Fruit fly (Drosophila melanogaster): ENCODE measurements around the gene Wdr24.

Wdr24 gene

DNA sequence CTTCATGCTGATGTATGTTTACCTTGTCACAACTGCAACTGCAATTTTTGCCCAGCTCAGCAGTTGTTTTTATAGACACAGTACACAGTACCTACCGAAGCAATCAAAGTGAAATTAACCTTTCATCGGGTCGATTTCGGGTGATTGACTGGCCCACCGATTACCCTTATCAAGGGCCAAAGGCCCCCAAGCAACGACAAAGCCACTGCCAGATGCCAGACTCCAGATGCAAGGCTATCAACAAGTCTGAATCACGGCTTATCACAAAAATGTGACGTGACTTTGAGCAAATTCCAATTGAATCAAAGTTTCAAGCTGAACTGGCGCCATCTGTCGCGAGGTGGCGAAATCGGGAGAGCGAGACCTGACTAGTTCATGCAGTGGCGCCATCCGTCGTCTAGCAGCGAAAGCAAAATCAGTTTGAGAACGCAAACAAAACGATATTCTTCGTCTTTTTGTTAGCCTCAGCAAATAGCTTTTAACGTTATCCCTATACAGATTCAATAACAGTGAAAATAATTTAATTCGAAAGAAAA, 28.0 kb downstream of the Wdr24 start, which contains the start of gene Obp99b (continued):
- TF ChIP-seq CG14965 (GFP tag; optimal IDR thresholded peaks at IDR 0.05; ENCODE audit: borderline replicate concordance): peak; percentile 98
- 0 out of 2 replicates have a peak, but pooled peaks have one; percentile 28 for TF ChIP-seq crol (GFP tag; IDR thresholded peaks at IDR 0.05)
- peak; percentile 98 for TF ChIP-seq sens (GFP tag)
- peak; percentile 54 for TF ChIP-seq Sry-β (GFP tag; optimal IDR thresholded peaks at IDR 0.05)
- peak; percentile 9 for TF ChIP-seq CG10462 (GFP tag; optimal IDR thresholded peaks at IDR 0.05)
- peak; percentile 12 for TF ChIP-seq ERR (GFP tag; optimal IDR thresholded peaks at IDR 0.05)
- TF ChIP-seq CG18011 (GFP tag; optimal IDR thresholded peaks at IDR 0.05): peak; percentile 62
- peak; percentile 56 to 84 for TF ChIP-seq chif (GFP tag; optimal IDR thresholded peaks at IDR 0.05)
- peak; percentile 48 for TF ChIP-seq Blimp-1 (GFP tag; optimal IDR thresholded peaks at IDR 0.05)
- TF ChIP-seq CG17829 (tag; optimal IDR thresholded peaks at IDR 0.05): peak; percentile 77
- TF ChIP-seq tup (GFP tag; optimal IDR thresholded peaks at IDR 0.05): peak; percentile 33
- TF ChIP-seq NC2β (GFP tag; optimal IDR thresholded peaks at IDR 0.05): peak; percentile 82
- peak; percentile 23 for TF ChIP-seq CG2116 (GFP tag; optimal IDR thresholded peaks at IDR 0.05)
- TF ChIP-seq CG10654 (GFP tag; optimal IDR thresholded peaks at IDR 0.05): peak; percentile 46
- TF ChIP-seq CrebB (tag; optimal IDR thresholded peaks at IDR 0.05): peak; percentile 74
- TF ChIP-seq CG5245 (GFP tag; optimal IDR thresholded peaks at IDR 0.05): peak; percentile 91
- TF ChIP-seq tio (GFP tag; optimal IDR thresholded peaks at IDR 0.05): peak; percentile 35
- TF ChIP-seq unc-4 (GFP tag; IDR thresholded peaks at IDR 0.05; ENCODE audit: partially characterized antibody): no peak
- peak; percentile 3 for TF ChIP-seq CG12744 (GFP tag; optimal IDR thresholded peaks at IDR 0.05)
- peak; percentile 89 for TF ChIP-seq shn (GFP tag; optimal IDR thresholded peaks at IDR 0.05)
- peak; percentile 76 for TF ChIP-seq ind (GFP tag; optimal IDR thresholded peaks at IDR 0.05)
- no peak for TF ChIP-seq hb (GFP tag; IDR thresholded peaks at IDR 0.05; ENCODE audit: partially characterized antibody)
- no peak for TF ChIP-seq Deaf1 (tag; optimal IDR thresholded peaks at IDR 0.05)
- TF ChIP-seq slp2 (GFP tag; optimal IDR thresholded peaks at IDR 0.05): peak; percentile 79
- peak; percentile 35 for TF ChIP-seq gcm2 (GFP tag; optimal IDR thresholded peaks at IDR 0.05)
- no peak for TF ChIP-seq br (optimal IDR thresholded peaks at IDR 0.05)
- peak; percentile 56 for TF ChIP-seq gem (tag; optimal IDR thresholded peaks at IDR 0.05)
- TF ChIP-seq Trl (optimal IDR thresholded peaks at IDR 0.05): peak in 1 of 2 experiments; percentile 10
- peak; percentile 85 for TF ChIP-seq Trl (GFP tag; optimal IDR thresholded peaks at IDR 0.05)
- peak; percentile 53 for TF ChIP-seq CG8388 (GFP tag; optimal IDR thresholded peaks at IDR 0.05)
- TF ChIP-seq CG4328 (GFP tag; optimal IDR thresholded peaks at IDR 0.05): peak; percentile 52
- TF ChIP-seq vnd (GFP tag; IDR thresholded peaks at IDR 0.05; ENCODE audit: partially characterized antibody): no peak
- TF ChIP-seq hth (optimal IDR thresholded peaks at IDR 0.05): no peak
- TF ChIP-seq Ssrp (tag; optimal IDR thresholded peaks at IDR 0.05): peak; percentile 35
- TF ChIP-seq CG33557 (GFP tag; optimal IDR thresholded peaks at IDR 0.05): peak; percentile 77
- peak; percentile 70 for TF ChIP-seq CG11085 (GFP tag; IDR thresholded peaks at IDR 0.05)
- peak; percentile 58; the same call in 1 of the 2 replicates for TF ChIP-seq CG31224 (GFP tag; IDR thresholded peaks at IDR 0.05)
- TF ChIP-seq jigr1 (GFP tag; IDR thresholded peaks at IDR 0.05): no peak
- TF ChIP-seq twi (tag; optimal IDR thresholded peaks at IDR 0.05): peak; percentile 53
- no peak for TF ChIP-seq CG10321 (GFP tag; IDR thresholded peaks at IDR 0.05)
- peak; percentile 75 for TF ChIP-seq nom (GFP tag; optimal IDR thresholded peaks at IDR 0.05)
- TF ChIP-seq sr (GFP tag; IDR thresholded peaks at IDR 0.05): peak; percentile 73; the same call in 2 of the 3 replicates
- TF ChIP-seq Ada2b (GFP tag; IDR thresholded peaks at IDR 0.05): peak; percentile 61
- TF ChIP-seq CG12299 (tag; optimal IDR thresholded peaks at IDR 0.05): peak; percentile 34
- peak; percentile 83 for TF ChIP-seq CG30431 (GFP tag; optimal IDR thresholded peaks at IDR 0.05)
- no peak for TF ChIP-seq CG9797 (GFP tag; optimal IDR thresholded peaks at IDR 0.05)
- no peak for TF ChIP-seq ato (GFP tag; IDR thresholded peaks at IDR 0.05; ENCODE audit: partially characterized antibody)
- TF ChIP-seq CG4282 (GFP tag; optimal IDR thresholded peaks at IDR 0.05): peak; percentile 14
- no peak for TF ChIP-seq hbn (GFP tag; IDR thresholded peaks at IDR 0.05; ENCODE audit: partially characterized antibody)
- peak; percentile 22 for TF ChIP-seq CG7928 (GFP tag; optimal IDR thresholded peaks at IDR 0.05)
